Worm (Caenorhabditis elegans) whole organism, L3 larva: ENCODE results near the gene myo-5.

Experiments
- elt-2 ChIP-seq: sonication (generic microtip); optimal IDR thresholded peaks from 2 replicates; lab custom pipeline; 2016; ENCODE audit warnings: missing genetic modification reagents, mild to moderate bottlenecking, missing genetic modification characterization, missing compliant biosample characterization
- fkh-10 ChIP-seq: sonication (generic microtip); optimal IDR thresholded peaks from 2 replicates; lab custom pipeline; 2017; ENCODE audit warnings: missing biosample characterization, missing genetic modification reagents, missing genetic modification characterization
- lin-15B ChIP-seq: fragments of 150-350 bp; optimal IDR thresholded peaks from 2 replicates; lab custom pipeline; 2014; ENCODE audit warnings: missing biosample characterization, missing genetic modification characterization
- tbx-2 ChIP-seq: sonication (generic microtip); optimal IDR thresholded peaks from 2 replicates; lab custom pipeline; 2016; ENCODE audit warnings: mild to moderate bottlenecking, missing genetic modification characterization, missing compliant biosample characterization

DNA sequence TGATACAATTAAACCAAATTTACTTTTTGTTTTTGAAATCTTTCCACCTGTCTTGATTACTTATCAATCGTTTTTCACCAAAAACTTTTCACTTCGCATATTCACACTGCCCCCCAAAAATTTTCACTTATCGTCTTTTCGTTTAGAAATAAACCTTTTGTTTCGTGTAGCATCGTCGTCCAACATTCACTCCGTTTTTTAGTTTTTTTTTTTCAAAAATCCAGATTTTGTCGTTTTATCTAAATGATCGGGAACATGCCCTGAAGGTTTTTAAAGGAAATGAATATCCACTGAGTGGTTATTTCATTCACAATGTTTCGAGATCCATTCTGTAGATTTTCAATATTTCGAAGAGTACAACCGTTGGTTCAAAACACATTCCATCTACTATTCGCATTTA is 9.2 kb downstream of the myo-5 start, which contains the start of gene D1014.7:
- no peak for TF ChIP-seq elt-2 (tag; lab: Kevin White, UChicago)
- no peak for TF ChIP-seq tbx-2
- TF ChIP-seq fkh-10 (GFP tag; lab: Kevin White, UChicago): no peak
- no peak for TF ChIP-seq lin-15B (tag; lab: Kevin White, UChicago)
